Worm (Caenorhabditis elegans): Measurements from ENCODE around the gene cpr-2.
A peak's percentile ranks its signal among the peaks of the same experiment; 100 is the strongest.

Gene cpr-2

DNA sequence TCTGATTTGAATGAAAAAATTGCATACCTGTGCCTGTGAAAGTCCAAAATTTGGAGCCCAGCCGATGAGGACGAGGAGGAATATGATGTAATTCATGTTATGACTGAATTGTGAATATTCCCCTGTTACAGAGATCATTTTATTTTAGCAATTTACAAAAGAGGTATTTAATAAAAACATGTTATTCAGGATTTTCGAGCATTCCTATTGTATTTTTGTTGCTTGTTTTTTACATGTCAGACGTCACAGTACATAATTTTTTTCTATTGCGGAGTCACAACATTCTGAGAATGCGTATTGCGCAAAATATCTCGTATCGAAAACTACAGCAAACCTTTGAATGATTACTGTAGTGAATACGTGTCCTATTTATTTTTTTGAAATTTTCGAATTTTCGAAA, 30.7 kb downstream of the cpr-2 start, which contains the start of gene F36D3.14:
Gene F36D3.14, minus strand, starts transcription at position 101 of the 400 bp plus-strand sequence.
- no peak for TF ChIP-seq ceh-28 (tag; optimal IDR thresholded peaks at IDR 0.05)

DNA sequence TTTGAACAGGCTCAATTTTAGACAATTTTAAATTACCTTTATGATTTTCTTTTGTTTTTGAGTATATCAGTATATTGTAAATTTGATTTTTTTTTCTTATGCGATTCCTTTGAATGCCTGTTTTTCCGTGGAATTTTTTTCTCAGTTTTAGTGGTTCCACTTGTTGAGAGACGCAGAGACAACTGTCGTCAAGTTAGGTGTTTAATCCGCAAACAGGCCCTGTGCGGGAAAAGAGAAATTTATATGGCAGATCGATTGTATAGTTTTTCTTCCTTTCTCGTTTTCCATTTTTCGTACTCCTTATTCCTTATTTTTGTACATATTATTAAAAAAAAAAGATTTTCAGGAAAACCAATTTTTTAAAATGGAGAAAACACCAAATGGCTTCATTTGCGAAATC, 34.9 kb downstream of the cpr-2 start, which contains the start of gene F36D3.1:
Gene F36D3.1, plus strand, starts transcription at position 347 of the 400 bp plus-strand sequence.
- no peak for TF ChIP-seq elt-1 (tag; optimal IDR thresholded peaks at IDR 0.05)
- TF ChIP-seq nhr-11 (tag; optimal IDR thresholded peaks at IDR 0.05), result no peak
- TF ChIP-seq jun-1 (tag; optimal IDR thresholded peaks at IDR 0.05), result no peak
- peak; percentile 22 for TF ChIP-seq hmg-11 (tag; optimal IDR thresholded peaks at IDR 0.05)
- peak; percentile 58 for TF ChIP-seq pha-4 (tag; optimal IDR thresholded peaks at IDR 0.05)
- TF ChIP-seq aly-2 (tag; optimal IDR thresholded peaks at IDR 0.05), result no peak
- peak; percentile 36 for TF ChIP-seq ceh-28 (tag; optimal IDR thresholded peaks at IDR 0.05)
- TF ChIP-seq lin-15B (tag; optimal IDR thresholded peaks at IDR 0.05), result peak; percentile 64
- TF ChIP-seq snpc-4 (tag; optimal IDR thresholded peaks at IDR 0.05), result peak; percentile 70
- peak; percentile 19 for TF ChIP-seq elt-2 (tag; optimal IDR thresholded peaks at IDR 0.05)
- TF ChIP-seq skn-1 (tag; optimal IDR thresholded peaks at IDR 0.05), result peak; percentile 15
- TF ChIP-seq ceh-9 (tag; optimal IDR thresholded peaks at IDR 0.05), result no peak
- no peak for TF ChIP-seq lsy-12 (tag; optimal IDR thresholded peaks at IDR 0.05)
- no peak for TF ChIP-seq nhr-43 (tag; optimal IDR thresholded peaks at IDR 0.05; ENCODE audit: poor library complexity, severe bottlenecking)
- no peak for TF ChIP-seq nhr-12 (tag; optimal IDR thresholded peaks at IDR 0.05)
- TF ChIP-seq nhr-28 (tag; optimal IDR thresholded peaks at IDR 0.05), result no peak
- TF ChIP-seq fkh-10 (GFP tag; optimal IDR thresholded peaks at IDR 0.05), result no peak
- TF ChIP-seq nfya-1 (tag; optimal IDR thresholded peaks at IDR 0.05; ENCODE audit: insufficient read depth), result peak; percentile 70
- no peak for TF ChIP-seq lin-39 (tag; optimal IDR thresholded peaks at IDR 0.05)
- no peak for TF ChIP-seq ceh-82 (tag; optimal IDR thresholded peaks at IDR 0.05)
- TF ChIP-seq sea-2 (GFP tag; optimal IDR thresholded peaks at IDR 0.05), result no peak
- TF ChIP-seq ama-1 (optimal IDR thresholded peaks at IDR 0.05), result no peak
- no peak for TF ChIP-seq nhr-67 (tag; optimal IDR thresholded peaks at IDR 0.05)
- TF ChIP-seq fkh-2 (tag; optimal IDR thresholded peaks at IDR 0.05), result no peak
- TF ChIP-seq pqm-1 (tag; optimal IDR thresholded peaks at IDR 0.05), result no peak
- no peak for TF ChIP-seq R02D3.7 (tag; optimal IDR thresholded peaks at IDR 0.05)
- no peak for TF ChIP-seq nhr-25 (tag; optimal IDR thresholded peaks at IDR 0.05)
- no peak for TF ChIP-seq nhr-76 (tag; optimal IDR thresholded peaks at IDR 0.05)
- no peak for TF ChIP-seq nhr-77 (tag; optimal IDR thresholded peaks at IDR 0.05)
- no peak for TF ChIP-seq daf-12 (tag; optimal IDR thresholded peaks at IDR 0.05)
- no peak for TF ChIP-seq egl-5 (tag; optimal IDR thresholded peaks at IDR 0.05)
- no peak for TF ChIP-seq ztf-4 (tag; optimal IDR thresholded peaks at IDR 0.05)

DNA sequence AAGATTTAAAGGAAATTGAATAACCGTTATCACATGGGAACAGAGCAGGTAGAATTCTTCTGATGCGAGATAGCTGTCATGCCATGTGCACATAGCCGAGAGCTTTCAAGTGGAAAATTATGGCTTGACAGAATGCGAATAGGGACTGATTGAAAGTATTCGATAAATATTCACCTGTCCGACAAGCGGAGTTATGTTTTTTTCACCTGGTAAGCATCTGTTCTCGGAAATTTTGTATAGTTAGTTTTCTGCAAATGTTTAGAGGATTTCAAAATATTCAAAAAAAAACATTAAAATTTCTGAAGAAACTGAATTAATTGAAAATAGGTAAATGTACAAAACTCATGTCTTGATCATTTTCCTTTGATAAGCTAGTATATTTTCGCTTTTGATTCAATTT, 36.4 kb downstream of the cpr-2 start, which contains the start of gene srh-136:
Gene srh-136, minus strand, starts transcription at position 93 of the 400 bp plus-strand sequence.
- TF ChIP-seq nhr-11 (tag; optimal IDR thresholded peaks at IDR 0.05) (no peak), nhr-43 (tag; optimal IDR thresholded peaks at IDR 0.05; ENCODE audit: poor library complexity, severe bottlenecking) (no peak), egl-27 (tag; optimal IDR thresholded peaks at IDR 0.05) (no peak)

ce11 chrV:16494359-16494758, 39.5 kb downstream of the cpr-2 start, which contains the start of gene comt-2:
Gene comt-2 (minus strand): TSS chrV:16494489.
- TF ChIP-seq elt-1 (tag; optimal IDR thresholded peaks at IDR 0.05), result no peak
- TF ChIP-seq nfya-1 (tag; optimal IDR thresholded peaks at IDR 0.05; ENCODE audit: insufficient read depth), result no peak
- TF ChIP-seq elt-2 (tag; optimal IDR thresholded peaks at IDR 0.05), result peak; percentile 88
- TF ChIP-seq pqm-1 (tag; optimal IDR thresholded peaks at IDR 0.05), result peak; percentile 63

ce11 chrV:16488172-16488571, 45.7 kb downstream of the cpr-2 start, which contains the start of gene sqst-4:
Gene sqst-4 (plus strand): TSS chrV:16488472.
- TF ChIP-seq tbx-2 (tag; optimal IDR thresholded peaks at IDR 0.05), result no peak
- no peak for TF ChIP-seq fkh-10 (GFP tag; optimal IDR thresholded peaks at IDR 0.05)
- TF ChIP-seq nhr-43 (tag; optimal IDR thresholded peaks at IDR 0.05; ENCODE audit: poor library complexity, severe bottlenecking), result no peak
- TF ChIP-seq ceh-28 (tag; optimal IDR thresholded peaks at IDR 0.05), result no peak
- no peak for TF ChIP-seq nhr-237 (tag; optimal IDR thresholded peaks at IDR 0.05)
- TF ChIP-seq fos-1 (tag; optimal IDR thresholded peaks at IDR 0.05), result no peak
- no peak for TF ChIP-seq nhr-77 (tag; optimal IDR thresholded peaks at IDR 0.05)
- no peak for TF ChIP-seq nhr-12 (tag; optimal IDR thresholded peaks at IDR 0.05)
- no peak for TF ChIP-seq ceh-9 (tag; optimal IDR thresholded peaks at IDR 0.05)
- TF ChIP-seq unc-62 (GFP tag; optimal IDR thresholded peaks at IDR 0.05), result no peak
- no peak for TF ChIP-seq nhr-67 (tag; optimal IDR thresholded peaks at IDR 0.05)
- TF ChIP-seq nhr-25 (tag; optimal IDR thresholded peaks at IDR 0.05), result no peak
- TF ChIP-seq ceh-82 (tag; optimal IDR thresholded peaks at IDR 0.05), result no peak
- no peak for TF ChIP-seq lsy-12 (tag; optimal IDR thresholded peaks at IDR 0.05)
- no peak for TF ChIP-seq skn-1 (tag; optimal IDR thresholded peaks at IDR 0.05)
- TF ChIP-seq unc-39 (tag; optimal IDR thresholded peaks at IDR 0.05), result no peak

Data from whole organism, L3 larva.